Fruit fly (Drosophila melanogaster) whole organism, prepupa: ENCODE data around the gene Npc2e.

Experiments used
- Blimp-1 ChIP-seq: fragments of 200-800 bp; sonication (Bioruptor generic); optimal IDR thresholded peaks from 3 replicates; lab custom pipeline; 2017; ENCODE audit warnings: missing biosample characterization, missing genetic modification characterization, mild to moderate bottlenecking, moderate library complexity, missing genetic modification reagents
- CG10631 ChIP-seq: fragments of 200-800 bp; sonication (Bioruptor generic); optimal IDR thresholded peaks from 2 replicates; lab custom pipeline; 2016; ENCODE audit warnings: missing biosample characterization, missing genetic modification characterization
- CG10669 ChIP-seq: fragments of 200-800 bp; sonication (Bioruptor generic); optimal IDR thresholded peaks from 3 replicates; lab custom pipeline; 2018; ENCODE audit warnings: missing biosample characterization, mild to moderate bottlenecking, missing genetic modification characterization, moderate library complexity
- CG11294 ChIP-seq: fragments of 200-800 bp; sonication (Bioruptor generic); IDR thresholded peaks from 2 replicates; pipeline ENCODE4 v1.3.6; 2022; ENCODE audit warnings: missing biosample characterization, missing genetic modification characterization
- CG11762 ChIP-seq: fragments of 200-800 bp; sonication (Bioruptor generic); optimal IDR thresholded peaks from 3 replicates; lab custom pipeline; 2016; ENCODE audit warnings: missing biosample characterization, missing genetic modification characterization; ENCODE audit not compliant: insufficient read depth
- CG11902 ChIP-seq: fragments of 200-800 bp; sonication (Bioruptor generic); optimal IDR thresholded peaks from 3 replicates; lab custom pipeline; 2016; ENCODE audit warnings: missing biosample characterization, missing genetic modification characterization
- CG15336 ChIP-seq: fragments of 200-800 bp; sonication (Bioruptor generic); IDR thresholded peaks from 2 replicates; pipeline ENCODE4 v1.3.6; 2022; ENCODE audit warnings: missing biosample characterization, missing genetic modification characterization
- CG16779 ChIP-seq: fragments of 200-800 bp; sonication (Bioruptor generic); optimal IDR thresholded peaks from 3 replicates; lab custom pipeline; 2017; ENCODE audit warnings: missing biosample characterization, mild to moderate bottlenecking, missing genetic modification characterization
- CG3032 ChIP-seq: fragments of 200-800 bp; optimal IDR thresholded peaks from 2 replicates; lab custom pipeline; 2019; ENCODE audit warnings: missing biosample characterization, mild to moderate bottlenecking, missing genetic modification characterization, moderate library complexity
- CG31627 ChIP-seq: fragments of 200-800 bp; sonication (Bioruptor generic); optimal IDR thresholded peaks from 3 replicates; lab custom pipeline; 2016; ENCODE audit warnings: missing biosample characterization, missing genetic modification characterization
- CG32006 ChIP-seq: fragments of 200-800 bp; sonication (Bioruptor generic); optimal IDR thresholded peaks from 3 replicates; lab custom pipeline; 2017; ENCODE audit warnings: missing biosample characterization, mild to moderate bottlenecking, missing genetic modification characterization
- CG34406 ChIP-seq: fragments of 200-800 bp; sonication (Bioruptor generic); optimal IDR thresholded peaks from 3 replicates; lab custom pipeline; 2016; ENCODE audit warnings: missing biosample characterization, missing genetic modification characterization
- CG3919 ChIP-seq: fragments of 200-800 bp; sonication (Bioruptor generic); optimal IDR thresholded peaks from 3 replicates; lab custom pipeline; 2016; ENCODE audit warnings: missing biosample characterization, missing genetic modification characterization
- CG4318 ChIP-seq: fragments of 200-800 bp; sonication (Bioruptor generic); optimal IDR thresholded peaks from 3 replicates; lab custom pipeline; 2017; ENCODE audit warnings: missing biosample characterization, mild to moderate bottlenecking, missing genetic modification characterization
- CG6163 ChIP-seq: fragments of 200-800 bp; sonication (Bioruptor generic); IDR thresholded peaks from 3 replicates; pipeline ENCODE4 v1.3.6; 2022; ENCODE audit warnings: missing biosample characterization, missing genetic modification characterization
- CG6276 ChIP-seq: fragments of 200-800 bp; sonication (Bioruptor generic); optimal IDR thresholded peaks from 2 replicates; lab custom pipeline; 2017; ENCODE audit warnings: missing biosample characterization, mild to moderate bottlenecking, missing genetic modification characterization
- CG6792 ChIP-seq: fragments of 200-800 bp; sonication (Bioruptor generic); optimal IDR thresholded peaks from 3 replicates; lab custom pipeline; 2016; ENCODE audit warnings: missing biosample characterization, missing genetic modification characterization
- CG6808 ChIP-seq: fragments of 200-800 bp; sonication (Bioruptor generic); optimal IDR thresholded peaks from 3 replicates; lab custom pipeline; 2017; ENCODE audit warnings: missing biosample characterization, missing genetic modification characterization, mild to moderate bottlenecking, moderate library complexity, missing genetic modification reagents
- CG6854 ChIP-seq: fragments of 200-800 bp; sonication (Bioruptor generic); optimal IDR thresholded peaks from 2 replicates; lab custom pipeline; 2017; ENCODE audit warnings: missing biosample characterization, mild to moderate bottlenecking, missing genetic modification characterization
- CG7368 ChIP-seq: fragments of 200-800 bp; sonication (Bioruptor generic); optimal IDR thresholded peaks from 3 replicates; lab custom pipeline; 2016; ENCODE audit warnings: missing biosample characterization, missing genetic modification characterization
- CG8119 ChIP-seq: fragments of 200-800 bp; sonication (Bioruptor generic); IDR thresholded peaks from 3 replicates; pipeline ENCODE4 v1.3.6; 2022; ENCODE audit warnings: missing biosample characterization, missing genetic modification characterization
- CG8319 ChIP-seq: fragments of 200-800 bp; sonication (Bioruptor generic); optimal IDR thresholded peaks from 3 replicates; lab custom pipeline; 2016; ENCODE audit warnings: missing biosample characterization, missing genetic modification characterization
- CG9139 ChIP-seq: fragments of 200-800 bp; sonication (Bioruptor generic); optimal IDR thresholded peaks from 3 replicates; lab custom pipeline; 2017; ENCODE audit warnings: missing biosample characterization, mild to moderate bottlenecking, missing genetic modification characterization
- Eip75B ChIP-seq: fragments of 200-800 bp; sonication (Bioruptor generic); optimal IDR thresholded peaks from 3 replicates; lab custom pipeline; 2016; ENCODE audit warnings: missing biosample characterization, missing genetic modification characterization
- Eip78C ChIP-seq: fragments of 200-800 bp; sonication (Bioruptor generic); peaks from one replicate; lab custom pipeline; 2016; ENCODE audit warnings: missing biosample characterization, missing genetic modification characterization
- Eip93F ChIP-seq: fragments of 200-800 bp; sonication (Bioruptor generic); optimal IDR thresholded peaks from 2 replicates; lab custom pipeline; 2016; ENCODE audit warnings: missing biosample characterization, mild to moderate bottlenecking, missing genetic modification characterization
- Ets21C ChIP-seq: fragments of 200-800 bp; sonication (Bioruptor generic); optimal IDR thresholded peaks from 3 replicates; lab custom pipeline; 2016; ENCODE audit warnings: missing biosample characterization, missing genetic modification characterization
- Ets96B ChIP-seq: fragments of 200-800 bp; optimal IDR thresholded peaks from 2 replicates; lab custom pipeline; 2019; ENCODE audit warnings: missing biosample characterization, mild to moderate bottlenecking, missing genetic modification characterization, moderate library complexity
- Gug ChIP-seq: fragments of 200-800 bp; sonication (Bioruptor generic); IDR thresholded peaks from 2 replicates; pipeline ENCODE4 v1.3.6; 2022; ENCODE audit warnings: missing biosample characterization, missing genetic modification characterization
- Hr38 ChIP-seq: sonication (Bioruptor generic); optimal IDR thresholded peaks from 2 replicates; lab custom pipeline; 2016; ENCODE audit warnings: missing biosample characterization, missing genetic modification characterization
- Hr39 ChIP-seq: fragments of 200-800 bp; sonication (Bioruptor generic); optimal IDR thresholded peaks from 2 replicates; lab custom pipeline; 2016; ENCODE audit warnings: missing biosample characterization, missing genetic modification characterization
- Hr4 ChIP-seq: fragments of 200-800 bp; sonication (Bioruptor generic); optimal IDR thresholded peaks from 3 replicates; lab custom pipeline; 2016; ENCODE audit warnings: missing biosample characterization, missing genetic modification characterization
- Lpt ChIP-seq: fragments of 200-800 bp; sonication (Bioruptor generic); optimal IDR thresholded peaks from 3 replicates; lab custom pipeline; 2016; ENCODE audit warnings: missing biosample characterization, missing genetic modification characterization
- Met ChIP-seq: fragments of 200-800 bp; sonication (Bioruptor generic); optimal IDR thresholded peaks from 3 replicates; lab custom pipeline; 2016; ENCODE audit warnings: missing biosample characterization, missing genetic modification characterization
- OdsH ChIP-seq: fragments of 200-800 bp; sonication (Bioruptor generic); optimal IDR thresholded peaks from 3 replicates; lab custom pipeline; 2016; ENCODE audit warnings: missing biosample characterization, missing genetic modification characterization
- Smox ChIP-seq: fragments of 200-800 bp; sonication (Bioruptor generic); optimal IDR thresholded peaks from 3 replicates; lab custom pipeline; 2016; ENCODE audit warnings: missing biosample characterization, missing genetic modification characterization
- Sox14 ChIP-seq: fragments of 200-800 bp; sonication (Bioruptor generic); optimal IDR thresholded peaks from 3 replicates; lab custom pipeline; 2016; ENCODE audit warnings: missing biosample characterization, missing genetic modification characterization
- achi ChIP-seq: fragments of 200-800 bp; sonication (Bioruptor generic); optimal IDR thresholded peaks from 3 replicates; lab custom pipeline; 2016; ENCODE audit warnings: missing biosample characterization, missing genetic modification characterization
- acj6 ChIP-seq: fragments of 200-800 bp; sonication (Bioruptor generic); optimal IDR thresholded peaks from 3 replicates; lab custom pipeline; 2016; ENCODE audit warnings: missing biosample characterization, missing genetic modification characterization
- cyc ChIP-seq: fragments of 200-800 bp; sonication (Bioruptor generic); optimal IDR thresholded peaks from 3 replicates; lab custom pipeline; 2016; ENCODE audit warnings: missing biosample characterization, missing genetic modification characterization
- dac ChIP-seq: fragments of 200-800 bp; sonication (Bioruptor generic); optimal IDR thresholded peaks from 2 replicates; lab custom pipeline; 2017; ENCODE audit warnings: missing biosample characterization, mild to moderate bottlenecking, missing genetic modification characterization
- dsx ChIP-seq: fragments of 200-800 bp; optimal IDR thresholded peaks from 3 replicates; lab custom pipeline; 2019; ENCODE audit warnings: missing biosample characterization, mild to moderate bottlenecking, missing genetic modification characterization, moderate library complexity; ENCODE audit not compliant: poor library complexity, severe bottlenecking
- eg ChIP-seq: fragments of 200-800 bp; sonication (Bioruptor generic); IDR thresholded peaks from 3 replicates; pipeline ENCODE4 v1.3.6; 2022; ENCODE audit warnings: missing biosample characterization, missing genetic modification characterization
- esn ChIP-seq: fragments of 200-800 bp; sonication (Bioruptor generic); optimal IDR thresholded peaks from 2 replicates; lab custom pipeline; 2016; ENCODE audit warnings: missing biosample characterization, mild to moderate bottlenecking, missing genetic modification characterization, moderate library complexity
- fd59A ChIP-seq: fragments of 200-800 bp; sonication (Bioruptor generic); optimal IDR thresholded peaks from 2 replicates; lab custom pipeline; 2017; ENCODE audit warnings: missing biosample characterization, mild to moderate bottlenecking, missing genetic modification characterization, missing genetic modification reagents
- fd85E ChIP-seq: fragments of 200-800 bp; sonication (Bioruptor generic); optimal IDR thresholded peaks from 3 replicates; lab custom pipeline; 2016; ENCODE audit warnings: missing biosample characterization, missing genetic modification characterization
- lz ChIP-seq: fragments of 200-800 bp; sonication (Bioruptor generic); optimal IDR thresholded peaks from 3 replicates; lab custom pipeline; 2016; ENCODE audit warnings: missing biosample characterization, missing genetic modification characterization
- net ChIP-seq: fragments of 200-800 bp; sonication (Bioruptor generic); optimal IDR thresholded peaks from 3 replicates; lab custom pipeline; 2016; ENCODE audit warnings: missing biosample characterization, missing genetic modification characterization
- pdm3 ChIP-seq: fragments of 200-800 bp; sonication (Bioruptor generic); optimal IDR thresholded peaks from 3 replicates; lab custom pipeline; 2016; ENCODE audit warnings: missing biosample characterization, missing genetic modification characterization
- salr ChIP-seq, 2 experiments: fragments of 200-800 bp; sonication (Bioruptor generic); optimal IDR thresholded peaks; 3 replicates each; lab custom pipeline; 2016 to 2018; ENCODE audit warnings: missing biosample characterization in 2 of 2, missing genetic modification characterization in 2 of 2, mild to moderate bottlenecking in 1 of 2
- topi ChIP-seq: fragments of 200-800 bp; sonication (Bioruptor generic); optimal IDR thresholded peaks from 3 replicates; lab custom pipeline; 2016; ENCODE audit warnings: missing biosample characterization, missing genetic modification characterization
- vri ChIP-seq: fragments of 200-800 bp; sonication (Bioruptor generic); optimal IDR thresholded peaks from 3 replicates; lab custom pipeline; 2016; ENCODE audit warnings: missing biosample characterization, mild to moderate bottlenecking, missing genetic modification characterization

The Npc2e gene

DNA sequence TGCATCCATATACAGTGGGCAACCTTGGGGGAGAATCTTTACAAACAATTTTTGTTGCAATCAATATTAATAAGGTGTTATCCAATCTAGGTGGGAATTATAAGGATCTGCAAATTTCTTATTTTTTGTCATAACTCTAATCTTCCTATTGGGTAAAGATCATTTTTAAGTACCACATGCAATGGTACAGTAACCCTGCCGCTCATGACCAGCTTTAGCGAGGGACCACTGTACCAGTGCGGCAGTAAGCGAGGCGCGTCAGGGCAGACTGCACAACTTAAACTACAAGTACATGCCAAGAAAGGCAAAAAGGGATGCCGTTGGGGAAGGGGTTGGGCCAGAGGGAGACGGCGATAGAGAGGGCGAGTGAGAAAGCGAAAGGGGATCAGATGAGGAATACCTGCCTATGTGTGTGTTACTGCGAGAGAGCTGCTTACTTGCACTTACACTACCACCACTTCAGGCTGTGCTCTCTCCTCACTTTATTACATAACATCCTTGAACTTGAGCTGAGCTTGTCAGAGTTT is 29.5 kb downstream of the Npc2e start:
- TF ChIP-seq CG4318 (peak; percentile 37), CG11294 (GFP tag; lab: Robert Waterston, UW) (peak; percentile 65; the same call in 1 of the 2 replicates), Ets21C (GFP tag; lab: Kevin White, UChicago) (peak; percentile 63), CG10631 (GFP tag; lab: Kevin White, UChicago) (peak; percentile 90), Hr38 (GFP tag; lab: Kevin White, UChicago) (no peak), eg (GFP tag; lab: Robert Waterston, UW) (peak; percentile 67; the same call in 2 of the 3 replicates), Blimp-1 (GFP tag; lab: Kevin White, UChicago) (peak; percentile 67), CG9139 (GFP tag; lab: Kevin White, UChicago) (peak; percentile 72), CG3919 (GFP tag; lab: Kevin White, UChicago) (peak; percentile 82), OdsH (GFP tag; lab: Kevin White, UChicago) (peak; percentile 84), acj6 (GFP tag; lab: Kevin White, UChicago) (peak; percentile 87), CG3032 (tag; lab: Kevin White, UChicago) (peak; percentile 94), esn (GFP tag; lab: Kevin White, UChicago) (peak; percentile 86), Hr39 (GFP tag; lab: Kevin White, UChicago) (peak; percentile 81), Smox (GFP tag; lab: Kevin White, UChicago) (peak; percentile 71), CG8119 (GFP tag; lab: Robert Waterston, UW) (peak; percentile 69), CG6276 (GFP tag; lab: Kevin White, UChicago) (peak; percentile 25), dsx (GFP tag; lab: Kevin White, UChicago) (peak; percentile 90), CG34406 (GFP tag; lab: Kevin White, UChicago) (peak; percentile 77), pdm3 (GFP tag; lab: Kevin White, UChicago) (peak; percentile 87), CG6792 (GFP tag; lab: Kevin White, UChicago) (peak; percentile 83), lz (peak; percentile 77), topi (GFP tag; lab: Kevin White, UChicago) (peak; percentile 80), fd59A (GFP tag; lab: Kevin White, UChicago) (peak; percentile 93), CG32006 (GFP tag; lab: Kevin White, UChicago) (peak; percentile 66), Lpt (GFP tag; lab: Kevin White, UChicago) (peak; percentile 46), Eip75B (GFP tag; lab: Kevin White, UChicago) (peak; percentile 86), cyc (GFP tag; lab: Kevin White, UChicago) (peak; percentile 85), Ets96B (tag; lab: Kevin White, UChicago) (peak; percentile 93), CG6854 (GFP tag; lab: Kevin White, UChicago) (no peak), CG31627 (GFP tag; lab: Kevin White, UChicago) (peak; percentile 84), Sox14 (GFP tag; lab: Kevin White, UChicago) (peak; percentile 89), CG11762 (GFP tag; lab: Kevin White, UChicago) (peak; percentile 67), CG8319 (peak; percentile 80), salr (GFP tag; optimal IDR thresholded peaks at IDR 0.05; lab: Kevin White, UChicago) (peak; percentile 68 to 91), CG16779 (tag; lab: Kevin White, UChicago) (peak; percentile 65), CG7368 (peak; percentile 71), fd85E (GFP tag; lab: Kevin White, UChicago) (peak; percentile 39), net (GFP tag; lab: Kevin White, UChicago) (peak; percentile 63), Eip93F (GFP tag; lab: Kevin White, UChicago) (no peak), CG6808 (GFP tag; lab: Kevin White, UChicago) (peak; percentile 91), achi (GFP tag; lab: Kevin White, UChicago) (peak; percentile 80), Met (peak; percentile 75), CG6163 (GFP tag; lab: Robert Waterston, UW) (peak; percentile 84), CG10669 (peak; percentile 93), Gug (peak; percentile 65), CG15336 (GFP tag; lab: Robert Waterston, UW) (peak; percentile 62), vri (peak; percentile 93), dac (GFP tag; lab: Kevin White, UChicago) (no peak), Hr4 (peak; percentile 73), CG11902 (peak; percentile 73), Eip78C (GFP tag; lab: Kevin White, UChicago) (peak; percentile 96)
